Worm (Caenorhabditis elegans): ENCODE data around the gene rhgf-1.

rhgf-1 gene

DNA sequence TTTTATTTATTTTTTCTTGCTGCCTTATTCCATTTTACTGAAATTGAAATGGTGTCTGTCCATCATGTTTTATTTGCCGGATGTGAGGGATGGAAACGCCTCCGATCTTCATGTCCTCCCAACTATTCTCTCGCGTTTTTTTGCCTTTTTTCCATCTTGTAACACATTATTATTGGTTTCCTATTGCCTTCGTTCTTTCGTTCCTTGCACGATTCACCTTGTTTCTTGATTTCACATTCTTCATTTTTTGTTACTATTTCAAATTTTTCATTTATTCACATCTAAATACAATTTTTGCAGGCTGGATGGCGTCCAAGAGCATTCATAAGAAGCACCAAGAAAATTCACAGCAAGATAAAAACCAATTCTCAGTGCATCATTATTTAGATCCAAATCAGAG, 20.0 kb downstream of the rhgf-1 start, which contains the start of gene yap-1 (continued):
- TF ChIP-seq let-607 (tag; optimal IDR thresholded peaks at IDR 0.05): no peak
- no peak for TF ChIP-seq ceh-58 (GFP tag; IDR thresholded peaks at IDR 0.05)

DNA sequence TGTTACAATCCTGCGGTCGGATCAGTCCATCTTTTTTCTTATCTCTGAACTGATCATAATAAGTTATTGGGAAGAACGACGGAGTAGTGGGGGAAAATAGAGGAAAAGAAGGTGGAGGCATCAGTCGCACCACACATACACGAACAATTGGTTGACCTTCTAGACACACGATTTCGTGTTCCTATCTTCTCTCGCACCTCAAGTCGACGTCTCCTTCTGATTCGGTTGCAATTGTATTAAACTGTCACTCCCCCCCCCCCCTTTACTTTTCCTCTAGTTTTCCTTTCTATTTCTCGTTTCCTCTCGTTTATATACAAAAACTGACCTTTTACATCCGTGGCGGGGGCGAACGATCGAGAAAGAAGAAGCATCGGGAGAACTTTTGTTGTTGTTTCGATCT, 20.4 kb downstream of the rhgf-1 start:
- 0 out of 2 replicates have a peak, but pooled peaks have one; percentile 29 for TF ChIP-seq dox-1 (GFP tag; IDR thresholded peaks at IDR 0.05)
- no peak for TF ChIP-seq athp-1 (tag; optimal IDR thresholded peaks at IDR 0.05)

DNA sequence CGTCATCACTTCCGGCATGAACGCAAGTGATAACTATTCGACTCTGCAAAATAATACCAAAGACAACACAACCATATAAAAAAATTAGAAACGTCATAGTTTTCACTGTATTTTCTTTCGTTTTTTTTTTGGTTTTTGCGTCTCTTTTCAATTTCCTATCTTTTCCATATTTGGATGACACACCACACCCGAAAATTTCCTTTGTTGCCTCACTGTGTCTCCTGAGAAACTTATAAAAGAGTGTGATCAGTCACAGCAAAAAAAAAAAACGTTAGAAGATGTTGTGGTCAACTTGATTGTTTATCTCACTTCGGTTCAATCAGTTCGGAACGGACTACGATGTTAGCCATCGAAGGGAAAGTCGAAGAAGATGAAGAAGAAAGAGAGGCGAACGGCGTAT, 21.9 kb downstream of the rhgf-1 start:
- TF ChIP-seq lin-35 (GFP tag; optimal IDR thresholded peaks at IDR 0.05) (no peak), ztf-26 (tag; optimal IDR thresholded peaks at IDR 0.05) (peak; percentile 15), repo-1 (tag; optimal IDR thresholded peaks at IDR 0.05) (no peak), ceh-79 (tag; optimal IDR thresholded peaks at IDR 0.05) (no peak), zim-3 (tag; optimal IDR thresholded peaks at IDR 0.05) (no peak), hlh-12 (tag; optimal IDR thresholded peaks at IDR 0.05) (no peak), egrh-3 (GFP tag; IDR thresholded peaks at IDR 0.05) (no peak), somi-1 (GFP tag; optimal IDR thresholded peaks at IDR 0.05) (peak; percentile 27), nhr-179 (tag; optimal IDR thresholded peaks at IDR 0.05) (no peak), zfh-2 (GFP tag; conservative IDR thresholded peaks at IDR 0.05) (no peak), lin-40 (tag; optimal IDR thresholded peaks at IDR 0.05) (peak; percentile 62), athp-1 (tag; optimal IDR thresholded peaks at IDR 0.05) (no peak), D2030.7 (GFP tag; IDR thresholded peaks at IDR 0.05) (no peak), Y67H2A.10 (GFP tag; conservative IDR thresholded peaks at IDR 0.05) (no peak), F37B4.10 (GFP tag; IDR thresholded peaks at IDR 0.05) (no peak), egl-44 (GFP tag; IDR thresholded peaks at IDR 0.05) (no peak)

DNA sequence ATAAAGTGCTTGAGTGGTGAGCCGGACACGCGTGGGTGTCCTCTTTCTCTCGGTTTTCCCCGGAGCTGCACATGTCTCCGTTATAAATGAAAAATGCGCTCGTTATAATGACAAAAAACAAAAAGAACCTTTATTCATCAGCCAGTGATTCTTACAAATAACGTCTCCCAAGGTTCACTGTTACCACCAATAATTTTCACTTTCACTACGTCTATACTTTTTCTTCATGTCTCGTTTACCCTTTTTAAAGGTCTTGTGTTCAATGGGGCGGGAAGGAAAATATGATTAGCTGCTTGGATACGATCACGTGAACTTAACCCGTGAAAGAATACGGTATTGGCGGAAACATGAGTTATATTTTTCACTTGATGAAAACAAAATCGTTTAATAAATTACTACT, 23.4 kb downstream of the rhgf-1 start:
- TF ChIP-seq cebp-2 (GFP tag; IDR thresholded peaks at IDR 0.05): no peak
- no peak for TF ChIP-seq let-526 (GFP tag; IDR thresholded peaks at IDR 0.05)
- peak; percentile 16 for TF ChIP-seq lin-40 (tag; optimal IDR thresholded peaks at IDR 0.05)
- no peak for TF ChIP-seq xnd-1 (tag; optimal IDR thresholded peaks at IDR 0.05)
- TF ChIP-seq nfya-2 (GFP tag; IDR thresholded peaks at IDR 0.05): no peak
- peak; percentile 7 for TF ChIP-seq tbp1 (GFP tag; optimal IDR thresholded peaks at IDR 0.05)
- peak; percentile 80 for TF ChIP-seq ama-1 (optimal IDR thresholded peaks at IDR 0.05)
- no peak for TF ChIP-seq ama-1 (GFP tag; optimal IDR thresholded peaks at IDR 0.05)
- TF ChIP-seq lsy-27 (tag; optimal IDR thresholded peaks at IDR 0.05; ENCODE audit: borderline replicate concordance, insufficient read depth): no peak
- no peak for TF ChIP-seq B0336.3 (GFP tag; IDR thresholded peaks at IDR 0.05)
- TF ChIP-seq cebp-1 (GFP tag; IDR thresholded peaks at IDR 0.05): no peak
- peak; percentile 21 for TF ChIP-seq cebp-1 (tag; optimal IDR thresholded peaks at IDR 0.05)
- peak; percentile 64 for TF ChIP-seq somi-1 (GFP tag; optimal IDR thresholded peaks at IDR 0.05)
- TF ChIP-seq ztf-26 (tag; optimal IDR thresholded peaks at IDR 0.05): peak; percentile 19
- peak; percentile 31; the same call in 1 of the 2 replicates for TF ChIP-seq lin-26 (GFP tag; IDR thresholded peaks at IDR 0.05)
- no peak for TF ChIP-seq F57A8.1 (GFP tag; optimal IDR thresholded peaks at IDR 0.05)

DNA sequence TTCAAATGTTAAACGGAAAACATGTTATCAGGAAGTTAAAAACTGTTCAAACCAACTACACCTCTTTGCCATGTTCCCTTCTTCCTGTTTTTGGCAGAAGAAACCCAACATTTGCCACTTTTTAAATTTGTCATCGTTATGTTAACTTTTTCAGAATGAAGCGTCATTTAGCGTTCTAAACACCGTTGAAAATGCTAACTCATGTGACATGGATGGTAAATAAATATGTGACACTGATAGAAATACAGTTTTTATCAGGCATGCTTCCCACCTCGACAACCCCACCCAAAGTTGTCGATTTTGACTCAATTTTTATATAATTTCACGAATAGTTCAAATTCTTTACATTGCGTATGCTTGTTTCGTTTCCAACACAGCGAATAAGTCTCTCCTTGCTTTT, 24.4 kb downstream of the rhgf-1 start:
- no peak for TF ChIP-seq cebp-1 (GFP tag; IDR thresholded peaks at IDR 0.05)
- peak; percentile 25 for TF ChIP-seq cebp-1 (tag; optimal IDR thresholded peaks at IDR 0.05)
- TF ChIP-seq madf-3 (GFP tag; IDR thresholded peaks at IDR 0.05): no peak
- peak; percentile 79 for TF ChIP-seq nhr-80 (tag; optimal IDR thresholded peaks at IDR 0.05)
- TF ChIP-seq efl-1 (GFP tag; optimal IDR thresholded peaks at IDR 0.05): no peak
- 0 out of 2 replicates have a peak, but pooled peaks have one; percentile 26 for TF ChIP-seq dox-1 (GFP tag; IDR thresholded peaks at IDR 0.05)
- TF ChIP-seq lin-26 (GFP tag; IDR thresholded peaks at IDR 0.05): no peak
- TF ChIP-seq ccch-3 (GFP tag; optimal IDR thresholded peaks at IDR 0.05): no peak
- TF ChIP-seq ets-4 (GFP tag; optimal IDR thresholded peaks at IDR 0.05): peak; percentile 20
- TF ChIP-seq bed-2 (GFP tag; IDR thresholded peaks at IDR 0.05): no peak
- 0 out of 2 replicates have a peak, but pooled peaks have one; percentile 21 for TF ChIP-seq egl-44 (GFP tag; IDR thresholded peaks at IDR 0.05)
